Worm (Caenorhabditis elegans) whole organism, L2 larva: ENCODE measurements around the gene acs-2.

Experiments
- R02D3.7 ChIP-seq: fragments of 150-350 bp; optimal IDR thresholded peaks from 2 replicates; lab custom pipeline; 2014; ENCODE audit warnings: missing biosample characterization, missing genetic modification characterization
- ZK546.5 ChIP-seq: sonication (generic microtip); optimal IDR thresholded peaks from 2 replicates; lab custom pipeline; 2017; ENCODE audit warnings: missing biosample characterization, missing genetic modification characterization
- dmd-4 ChIP-seq: sonication (generic microtip); optimal IDR thresholded peaks from 2 replicates; lab custom pipeline; 2017; ENCODE audit warnings: missing biosample characterization, missing genetic modification characterization
- elt-3 ChIP-seq: sonication (generic microtip); optimal IDR thresholded peaks from 2 replicates; lab custom pipeline; 2017; ENCODE audit warnings: missing biosample characterization, missing genetic modification characterization
- nhr-6 ChIP-seq: fragments of 150-350 bp; optimal IDR thresholded peaks from 2 replicates; lab custom pipeline; 2014; ENCODE audit warnings: missing biosample characterization, missing genetic modification characterization
- nhr-77 ChIP-seq: fragments of 150-350 bp; optimal IDR thresholded peaks from 2 replicates; lab custom pipeline; 2014; ENCODE audit warnings: missing biosample characterization, missing genetic modification characterization
- unc-39 ChIP-seq: fragments of 150-350 bp; optimal IDR thresholded peaks from 2 replicates; lab custom pipeline; 2014; ENCODE audit warnings: missing biosample characterization, missing genetic modification characterization
- unc-62 ChIP-seq: fragments of 150-350 bp; optimal IDR thresholded peaks from 2 replicates; lab custom pipeline; 2014; ENCODE audit warnings: missing biosample characterization, missing genetic modification reagents, missing genetic modification characterization
- ztf-1 ChIP-seq: fragments of 200-800 bp; sonication (Bioruptor generic); conservative IDR thresholded peaks from 2 replicates; pipeline ENCODE4 v1.3.6; 2022; ENCODE audit warnings: missing genetic modification characterization, missing compliant biosample characterization

- TF ChIP-seq R02D3.7 (tag; lab: Kevin White, UChicago) (no peak), ZK546.5 (no peak), unc-62 (no peak), ztf-1 (GFP tag; lab: Robert Waterston, UW) (no peak), elt-3 (tag; lab: Kevin White, UChicago) (no peak), unc-39 (tag; lab: Kevin White, UChicago) (no peak), nhr-77 (tag; lab: Kevin White, UChicago) (no peak), dmd-4 (no peak), nhr-6 (no peak)
Measured at ce11 chrV:15529069-15529468, 38.1 kb upstream of the acs-2 start, which contains the start of gene srh-276.
